Worm (Caenorhabditis elegans) whole organism, young adult: ENCODE data around the gene str-262.
A peak's percentile ranks its signal among the peaks of the same experiment; 100 is the strongest.

ENCODE experiments used
- B0035.1 ChIP-seq: sonication (generic microtip); optimal IDR thresholded peaks from 2 replicates; lab custom pipeline; 2016; ENCODE audit warnings: missing genetic modification characterization, mild to moderate bottlenecking, missing compliant biosample characterization, missing genotype, missing genetic modification reagents
- B0261.1 ChIP-seq: sonication (generic microtip); optimal IDR thresholded peaks from 2 replicates; lab custom pipeline; 2016; ENCODE audit warnings: mild to moderate bottlenecking, missing genetic modification characterization, moderate library complexity, missing compliant biosample characterization
- B0336.3 ChIP-seq: fragments of 200-800 bp; sonication (Bioruptor generic); IDR thresholded peaks from 2 replicates; pipeline ENCODE4 v1.3.6; 2022; ENCODE audit warnings: missing genetic modification characterization, missing compliant biosample characterization
- C06A6.2 ChIP-seq: fragments of 200-800 bp; sonication (Bioruptor generic); conservative IDR thresholded peaks from 2 replicates; pipeline ENCODE4 v1.3.6; 2022; ENCODE audit warnings: missing genetic modification characterization, missing compliant biosample characterization
- D2030.7 ChIP-seq: fragments of 200-800 bp; sonication (Bioruptor generic); IDR thresholded peaks from 2 replicates; pipeline ENCODE4 v1.3.6; 2022; ENCODE audit warnings: missing genetic modification reagents, missing genetic modification characterization, missing compliant biosample characterization
- F33H1.4 ChIP-seq: fragments of 200-800 bp; sonication (Bioruptor generic); IDR thresholded peaks from 2 replicates; pipeline ENCODE4 v1.3.6; 2022; ENCODE audit warnings: missing genetic modification reagents, missing genetic modification characterization, missing compliant biosample characterization
- F39B2.1 ChIP-seq: fragments of 200-800 bp; sonication (Bioruptor generic); IDR thresholded peaks from 2 replicates; pipeline ENCODE4 v1.3.6; 2022; ENCODE audit warnings: missing genetic modification reagents, missing genetic modification characterization, missing compliant biosample characterization
- F55B11.4 ChIP-seq: sonication (generic microtip); optimal IDR thresholded peaks from 2 replicates; lab custom pipeline; 2016; ENCODE audit warnings: missing compliant biosample characterization, missing genetic modification characterization, borderline replicate concordance; ENCODE audit not compliant: insufficient read depth
- F57A8.1 ChIP-seq: fragments of 200-800 bp; sonication (Bioruptor generic); optimal IDR thresholded peaks from 2 replicates; lab custom pipeline; 2018; ENCODE audit warnings: mild to moderate bottlenecking, missing genetic modification characterization, moderate library complexity, missing compliant biosample characterization
- K11D2.4 ChIP-seq: fragments of 200-800 bp; sonication (Bioruptor generic); IDR thresholded peaks from 2 replicates; pipeline ENCODE4 v1.3.6; 2022; ENCODE audit warnings: missing genetic modification reagents, missing genetic modification characterization, missing compliant biosample characterization
- Y53G8AR.9 ChIP-seq: fragments of 200-800 bp; sonication (Bioruptor generic); conservative IDR thresholded peaks from 2 replicates; pipeline ENCODE4 v1.3.6; 2022; ENCODE audit warnings: missing genetic modification reagents, missing genetic modification characterization, missing compliant biosample characterization
- Y56A3A.18 ChIP-seq: fragments of 200-800 bp; sonication (Bioruptor generic); IDR thresholded peaks from 2 replicates; pipeline ENCODE4 v1.3.6; 2022; ENCODE audit warnings: missing genetic modification reagents, missing genetic modification characterization, missing compliant biosample characterization
- akir-1 ChIP-seq: fragments of 200-800 bp; sonication (Bioruptor generic); optimal IDR thresholded peaks from 2 replicates; lab custom pipeline; 2018; ENCODE audit warnings: mild to moderate bottlenecking, missing genetic modification characterization, moderate library complexity, missing compliant biosample characterization
- ama-1 ChIP-seq, 3 experiments: fragments of 150-350 bp in 1 of 3; sonication (generic microtip) in 2 of 3; optimal IDR thresholded peaks; 2 replicates each; lab custom pipeline; 2014 to 2018; ENCODE audit warnings: missing biosample characterization in 2 of 3, missing genetic modification characterization in 2 of 3, missing genetic modification reagents in 2 of 3
- aptf-3 ChIP-seq: fragments of 200-800 bp; sonication (Bioruptor generic); IDR thresholded peaks from 2 replicates; pipeline ENCODE4 v1.3.6; 2022; ENCODE audit warnings: missing genetic modification characterization, missing compliant biosample characterization
- athp-1 ChIP-seq: sonication (generic microtip); optimal IDR thresholded peaks from 2 replicates; lab custom pipeline; 2017; ENCODE audit warnings: mild to moderate bottlenecking, missing genetic modification characterization, missing compliant biosample characterization
- attf-5 ChIP-seq: fragments of 200-800 bp; sonication (Bioruptor generic); optimal IDR thresholded peaks from 2 replicates; lab custom pipeline; 2018; ENCODE audit warnings: mild to moderate bottlenecking, missing genetic modification characterization, missing compliant biosample characterization
- attf-6 ChIP-seq: fragments of 200-800 bp; sonication (Bioruptor generic); IDR thresholded peaks from 2 replicates; pipeline ENCODE4 v1.3.6; 2022; ENCODE audit warnings: missing genetic modification reagents, missing genetic modification characterization, missing compliant biosample characterization
- bed-2 ChIP-seq: fragments of 200-800 bp; sonication (Bioruptor generic); IDR thresholded peaks from 2 replicates; pipeline ENCODE4 v1.3.6; 2022; ENCODE audit warnings: missing genetic modification reagents, missing genetic modification characterization, missing compliant biosample characterization
- ceh-100 ChIP-seq: fragments of 200-800 bp; sonication (Bioruptor generic); IDR thresholded peaks from 2 replicates; pipeline ENCODE4 v1.3.6; 2022; ENCODE audit warnings: missing genetic modification reagents, missing genetic modification characterization, missing compliant biosample characterization
- ceh-79 ChIP-seq: sonication (generic microtip); optimal IDR thresholded peaks from 2 replicates; lab custom pipeline; 2017; ENCODE audit warnings: mild to moderate bottlenecking, missing genetic modification characterization, missing compliant biosample characterization
- ceh-91 ChIP-seq: fragments of 200-800 bp; sonication (Bioruptor generic); IDR thresholded peaks from 2 replicates; pipeline ENCODE4 v1.3.6; 2022; ENCODE audit warnings: missing genetic modification reagents, missing genetic modification characterization, missing compliant biosample characterization
- dox-1 ChIP-seq: fragments of 200-800 bp; sonication (Bioruptor generic); IDR thresholded peaks from 2 replicates; pipeline ENCODE4 v1.3.6; 2022; ENCODE audit warnings: missing genetic modification reagents, missing genetic modification characterization, missing compliant biosample characterization
- dpff-1 ChIP-seq: sonication (generic microtip); optimal IDR thresholded peaks from 2 replicates; lab custom pipeline; 2017; ENCODE audit warnings: mild to moderate bottlenecking, missing genetic modification characterization, missing compliant biosample characterization
- egl-44 ChIP-seq: fragments of 200-800 bp; sonication (Bioruptor generic); IDR thresholded peaks from 2 replicates; pipeline ENCODE4 v1.3.6; 2022; ENCODE audit warnings: missing genetic modification reagents, missing genetic modification characterization, missing compliant biosample characterization
- lag-1 ChIP-seq: fragments of 200-800 bp; sonication (Bioruptor generic); IDR thresholded peaks from 2 replicates; pipeline ENCODE4 v1.3.6; 2022; ENCODE audit warnings: missing genetic modification reagents, missing genetic modification characterization, missing compliant biosample characterization
- let-607 ChIP-seq, 2 experiments: fragments of 200-800 bp in 1 of 2; sonication (Bioruptor generic) in 1 of 2; sonication (generic microtip) in 1 of 2; optimal IDR thresholded peaks; 2 replicates each; lab custom pipeline; 2016 to 2018; ENCODE audit warnings: mild to moderate bottlenecking in 2 of 2, missing compliant biosample characterization in 2 of 2, missing genetic modification characterization in 2 of 2, moderate library complexity in 2 of 2, missing genotype in 1 of 2
- lin-35 ChIP-seq, 3 experiments: fragments of 150-350 bp in 2 of 3; sonication (generic microtip) in 1 of 3; optimal IDR thresholded peaks; 2 replicates each; lab custom pipeline; 2014 to 2018; ENCODE audit warnings: missing biosample characterization in 3 of 3, missing genetic modification characterization in 3 of 3, missing genetic modification reagents in 3 of 3
- lin-40 ChIP-seq: sonication (generic microtip); optimal IDR thresholded peaks from 2 replicates; lab custom pipeline; 2016; ENCODE audit warnings: missing genetic modification characterization, mild to moderate bottlenecking, missing compliant biosample characterization, missing genotype, missing genetic modification reagents
- mel-28 ChIP-seq: sonication (generic microtip); optimal IDR thresholded peaks from 2 replicates; lab custom pipeline; 2016; ENCODE audit warnings: borderline replicate concordance, mild to moderate bottlenecking, missing genetic modification characterization, missing compliant biosample characterization
- mxl-1 ChIP-seq: sonication (generic microtip); optimal IDR thresholded peaks from 2 replicates; lab custom pipeline; 2016; ENCODE audit warnings: missing genetic modification characterization, missing compliant biosample characterization
- nfya-1 ChIP-seq: sonication (generic microtip); optimal IDR thresholded peaks from 2 replicates; lab custom pipeline; 2017; ENCODE audit warnings: antibody characterized with exemption, missing compliant biosample characterization, missing genetic modification characterization, borderline replicate concordance; ENCODE audit not compliant: insufficient read depth
- nfya-2 ChIP-seq: fragments of 200-800 bp; sonication (Bioruptor generic); IDR thresholded peaks from 2 replicates; pipeline ENCODE4 v1.3.6; 2022; ENCODE audit warnings: missing genetic modification reagents, missing genetic modification characterization, missing compliant biosample characterization
- nfyb-1 ChIP-seq: fragments of 200-800 bp; sonication (Bioruptor generic); IDR thresholded peaks from 2 replicates; pipeline ENCODE4 v1.3.6; 2022; ENCODE audit warnings: missing genetic modification reagents, missing genetic modification characterization, missing compliant biosample characterization
- nhr-27 ChIP-seq: fragments of 200-800 bp; sonication (Bioruptor generic); optimal IDR thresholded peaks from 2 replicates; lab custom pipeline; 2018; ENCODE audit warnings: mild to moderate bottlenecking, missing genetic modification characterization, moderate library complexity, missing compliant biosample characterization
- pha-4 ChIP-seq: fragments of 150-350 bp; sonication (generic microtip); optimal IDR thresholded peaks from 2 replicates; lab custom pipeline; 2014; ENCODE audit warnings: missing biosample characterization, missing genetic modification reagents, missing genetic modification characterization
- repo-1 ChIP-seq: sonication (generic microtip); optimal IDR thresholded peaks from 2 replicates; lab custom pipeline; 2017; ENCODE audit warnings: mild to moderate bottlenecking, missing genetic modification characterization, missing compliant biosample characterization
- snpc-1.1 ChIP-seq: sonication (generic microtip); optimal IDR thresholded peaks from 2 replicates; lab custom pipeline; 2017; ENCODE audit warnings: missing genetic modification characterization, mild to moderate bottlenecking, missing compliant biosample characterization, antibody characterized with exemption, moderate library complexity, missing genotype, missing genetic modification reagents; ENCODE audit not compliant: insufficient read depth
- snpc-3.4 ChIP-seq: sonication (generic microtip); optimal IDR thresholded peaks from 2 replicates; lab custom pipeline; 2017; ENCODE audit warnings: missing genetic modification characterization, mild to moderate bottlenecking, missing compliant biosample characterization, antibody characterized with exemption, moderate library complexity, missing genotype, missing genetic modification reagents
- unc-130 ChIP-seq: sonication (generic microtip); optimal IDR thresholded peaks from 2 replicates; lab custom pipeline; 2016; ENCODE audit warnings: missing genetic modification reagents, missing genetic modification characterization, missing compliant biosample characterization
- xnd-1 ChIP-seq: sonication (generic microtip); optimal IDR thresholded peaks from 2 replicates; lab custom pipeline; 2016; ENCODE audit warnings: missing genotype, missing genetic modification reagents, missing genetic modification characterization, missing compliant biosample characterization
- zfh-2 ChIP-seq: fragments of 200-800 bp; sonication (Bioruptor generic); conservative IDR thresholded peaks from 2 replicates; pipeline ENCODE4 v1.3.6; 2022; ENCODE audit warnings: missing genetic modification reagents, missing genetic modification characterization, missing compliant biosample characterization
- zim-3 ChIP-seq: sonication (generic microtip); optimal IDR thresholded peaks from 2 replicates; lab custom pipeline; 2017; ENCODE audit warnings: mild to moderate bottlenecking, missing genetic modification characterization, moderate library complexity, missing compliant biosample characterization
- ztf-18 ChIP-seq: sonication (generic microtip); optimal IDR thresholded peaks from 2 replicates; lab custom pipeline; 2016; ENCODE audit warnings: missing genotype, mild to moderate bottlenecking, missing genetic modification characterization, missing compliant biosample characterization
- ztf-22 ChIP-seq: fragments of 200-800 bp; sonication (Bioruptor generic); optimal IDR thresholded peaks from 2 replicates; lab custom pipeline; 2018; ENCODE audit warnings: mild to moderate bottlenecking, missing genetic modification characterization, moderate library complexity, missing compliant biosample characterization
- ztf-26 ChIP-seq: sonication (generic microtip); optimal IDR thresholded peaks from 2 replicates; lab custom pipeline; 2017; ENCODE audit warnings: missing genetic modification characterization, missing compliant biosample characterization
- ztf-28 ChIP-seq: fragments of 200-800 bp; sonication (Bioruptor generic); IDR thresholded peaks from 2 replicates; pipeline ENCODE4 v1.3.6; 2022; ENCODE audit warnings: missing genetic modification reagents, missing genetic modification characterization, missing compliant biosample characterization
- ztf-6 ChIP-seq: fragments of 200-800 bp; sonication (Bioruptor generic); IDR thresholded peaks from 2 replicates; pipeline ENCODE4 v1.3.6; 2022; ENCODE audit warnings: missing genetic modification reagents, missing genetic modification characterization, missing compliant biosample characterization

The str-262 gene

ce11 chrV:723895-724352, 28.7 kb downstream of the str-262 start, which contains the start of gene fbxb-72 (continued):
- TF ChIP-seq ceh-100 (GFP tag; lab: Robert Waterston, UW), result no peak
- no peak for TF ChIP-seq dpff-1 (tag; lab: Kevin White, UChicago)
- peak; percentile 46 for TF ChIP-seq zim-3
- peak; percentile 96 for TF ChIP-seq ama-1 (optimal IDR thresholded peaks at IDR 0.05; lab: Kevin White, UChicago)
- no peak for TF ChIP-seq ama-1 (GFP tag; optimal IDR thresholded peaks at IDR 0.05; lab: Kevin White, UChicago)
- no peak for TF ChIP-seq aptf-3
- peak in 1 of 3 experiments; percentile 77 for TF ChIP-seq lin-35 (GFP tag; optimal IDR thresholded peaks at IDR 0.05; lab: Kevin White, UChicago)
- TF ChIP-seq ztf-26 (tag; lab: Kevin White, UChicago), result peak; percentile 68
- TF ChIP-seq lin-40 (tag; lab: Kevin White, UChicago), result peak; percentile 75
- TF ChIP-seq K11D2.4 (GFP tag; lab: Robert Waterston, UW), result peak; percentile 78
- TF ChIP-seq ceh-91, result no peak
- peak; percentile 94 for TF ChIP-seq pha-4 (tag; lab: Kevin White, UChicago)
- no peak for TF ChIP-seq D2030.7 (GFP tag; lab: Robert Waterston, UW)
- TF ChIP-seq attf-5 (GFP tag; lab: Kevin White, UChicago), result peak; percentile 29
- peak; percentile 88 for TF ChIP-seq nfyb-1 (GFP tag; lab: Robert Waterston, UW)
- TF ChIP-seq dox-1, result no peak
- no peak for TF ChIP-seq lag-1 (GFP tag; lab: Robert Waterston, UW)
- no peak for TF ChIP-seq ztf-18 (tag; lab: Kevin White, UChicago)
- peak; percentile 74 for TF ChIP-seq athp-1 (tag; lab: Kevin White, UChicago)
- no peak for TF ChIP-seq nfya-2 (GFP tag; lab: Robert Waterston, UW)
- no peak for TF ChIP-seq F55B11.4 (tag; lab: Kevin White, UChicago)
- TF ChIP-seq repo-1 (tag; lab: Kevin White, UChicago), result peak; percentile 90
- TF ChIP-seq C06A6.2 (GFP tag; lab: Robert Waterston, UW), result peak; percentile 71; the same call in 1 of the 2 replicates
- TF ChIP-seq Y53G8AR.9 (GFP tag; lab: Robert Waterston, UW), result peak; percentile 94
- TF ChIP-seq ztf-22 (GFP tag; lab: Kevin White, UChicago), result peak; percentile 65
- no peak for TF ChIP-seq bed-2 (GFP tag; lab: Robert Waterston, UW)
- no peak for TF ChIP-seq snpc-1.1 (tag; lab: Kevin White, UChicago)
- no peak for TF ChIP-seq mxl-1 (tag; lab: Kevin White, UChicago)
- no peak for TF ChIP-seq zfh-2 (GFP tag; lab: Robert Waterston, UW)
- TF ChIP-seq ztf-28 (GFP tag; lab: Robert Waterston, UW), result no peak
- TF ChIP-seq F39B2.1 (GFP tag; lab: Robert Waterston, UW), result no peak
- no peak for TF ChIP-seq let-607 (tag; optimal IDR thresholded peaks at IDR 0.05; lab: Kevin White, UChicago)
- TF ChIP-seq F57A8.1, result peak; percentile 41
- TF ChIP-seq attf-6 (GFP tag; lab: Robert Waterston, UW), result no peak
- TF ChIP-seq B0035.1 (tag; lab: Kevin White, UChicago), result peak; percentile 71
- peak; percentile 5 for TF ChIP-seq nhr-27 (tag; lab: Kevin White, UChicago)
- TF ChIP-seq Y56A3A.18 (GFP tag; lab: Robert Waterston, UW), result peak; percentile 81; the same call in 1 of the 2 replicates
- TF ChIP-seq nfya-1 (tag; lab: Kevin White, UChicago), result no peak
- peak; percentile 25 for TF ChIP-seq akir-1 (GFP tag; lab: Kevin White, UChicago)
- no peak; the same call in 1 of the 2 replicates for TF ChIP-seq egl-44 (GFP tag; lab: Robert Waterston, UW)
- no peak for TF ChIP-seq mel-28 (tag; lab: Kevin White, UChicago)
- TF ChIP-seq F33H1.4 (GFP tag; lab: Robert Waterston, UW), result no peak
- no peak for TF ChIP-seq snpc-3.4
- no peak for TF ChIP-seq ceh-79 (tag; lab: Kevin White, UChicago)
- no peak for TF ChIP-seq B0261.1
- TF ChIP-seq ztf-6, result no peak
- no peak for TF ChIP-seq xnd-1 (tag; lab: Kevin White, UChicago)
- TF ChIP-seq unc-130 (GFP tag; lab: Kevin White, UChicago), result no peak
- peak; percentile 77 for TF ChIP-seq B0336.3 (GFP tag; lab: Robert Waterston, UW)
